Fruit fly (Drosophila melanogaster) whole organism, embryonic: ENCODE data around the gene CG32243.

Experiments
- B-H2 ChIP-seq: fragments of 200-800 bp; sonication (Bioruptor generic); optimal IDR thresholded peaks from 2 replicates; lab custom pipeline; 2018; ENCODE audit warnings: missing biosample characterization, mild to moderate bottlenecking, missing genetic modification characterization
- CG11085 ChIP-seq: fragments of 200-800 bp; sonication (Bioruptor generic); IDR thresholded peaks from 2 replicates; pipeline ENCODE4 v1.3.6; 2022; ENCODE audit warnings: missing biosample characterization, missing genetic modification characterization
- CG11247 ChIP-seq: fragments of 200-800 bp; sonication (Bioruptor generic); IDR thresholded peaks from 2 replicates; pipeline ENCODE4 v1.3.6; 2022; ENCODE audit warnings: missing biosample characterization, missing genetic modification characterization
- CG17612 ChIP-seq: fragments of 200-800 bp; sonication (Bioruptor generic); IDR thresholded peaks from 2 replicates; pipeline ENCODE4 v1.3.6; 2022; ENCODE audit warnings: missing biosample characterization, missing genetic modification characterization
- CG2712 ChIP-seq: fragments of 200-800 bp; optimal IDR thresholded peaks from 3 replicates; lab custom pipeline; 2019; ENCODE audit warnings: missing biosample characterization, mild to moderate bottlenecking, missing genetic modification characterization, moderate library complexity
- CG4328 ChIP-seq: fragments of 200-800 bp; sonication (Bioruptor generic); optimal IDR thresholded peaks from 3 replicates; lab custom pipeline; 2017; ENCODE audit warnings: missing biosample characterization, missing genetic modification reagents, missing genetic modification characterization
- Dp ChIP-seq: fragments of 200-800 bp; sonication (Bioruptor generic); optimal IDR thresholded peaks from 2 replicates; lab custom pipeline; 2018; ENCODE audit warnings: missing biosample characterization, mild to moderate bottlenecking, missing genetic modification characterization, moderate library complexity
- HmgD ChIP-seq: fragments of 200-800 bp; sonication (Bioruptor generic); optimal IDR thresholded peaks from 3 replicates; lab custom pipeline; 2016; ENCODE audit warnings: missing biosample characterization, missing genetic modification characterization
- Hr3 ChIP-seq: fragments of 200-800 bp; sonication (Bioruptor generic); optimal IDR thresholded peaks from 3 replicates; lab custom pipeline; 2016; ENCODE audit warnings: missing biosample characterization, missing genetic modification characterization
- NFAT ChIP-seq: fragments of 200-800 bp; sonication (Bioruptor generic); IDR thresholded peaks from 2 replicates; pipeline ENCODE4 v1.3.6; 2022; ENCODE audit warnings: missing biosample characterization, missing genetic modification characterization
- Nf-YB ChIP-seq: fragments of 200-800 bp; sonication (Bioruptor generic); optimal IDR thresholded peaks from 3 replicates; lab custom pipeline; 2019; ENCODE audit warnings: missing biosample characterization, mild to moderate bottlenecking, missing genetic modification characterization, moderate library complexity

DNA sequence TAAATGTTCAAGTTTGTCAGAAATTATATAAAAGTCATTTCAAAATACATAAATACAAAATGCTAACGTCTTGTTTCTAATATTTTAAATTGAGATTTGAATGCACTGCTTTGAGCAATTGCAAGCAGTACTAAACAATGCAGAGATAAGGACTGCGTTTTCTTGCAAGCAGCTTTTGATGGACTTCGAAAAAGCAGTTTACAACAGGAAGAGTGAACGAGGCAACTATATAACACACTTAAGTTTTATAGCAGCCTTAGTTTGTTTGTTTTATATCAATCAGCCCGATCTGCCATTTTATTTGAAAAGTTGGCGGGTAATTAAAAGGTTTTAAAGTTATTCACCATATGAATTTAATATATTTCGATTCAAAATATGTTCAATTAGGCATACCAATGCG lies 12.4 kb upstream of the CG32243 start:
- TF ChIP-seq CG17612 (GFP tag; lab: Robert Waterston, UW) = no peak
- TF ChIP-seq CG2712 = no peak
- peak; percentile 95 for TF ChIP-seq HmgD (GFP tag; lab: Kevin White, UChicago)
- TF ChIP-seq Hr3 = peak; percentile 38
- peak; percentile 91 for TF ChIP-seq Dp (GFP tag; lab: Kevin White, UChicago)
- TF ChIP-seq CG4328 (GFP tag; lab: Kevin White, UChicago) = no peak
- TF ChIP-seq CG11085 (GFP tag; lab: Robert Waterston, UW) = no peak
- TF ChIP-seq Nf-YB (GFP tag; lab: Kevin White, UChicago) = no peak
- no peak for TF ChIP-seq B-H2 (GFP tag; lab: Kevin White, UChicago)
- no peak for TF ChIP-seq NFAT (GFP tag; lab: Robert Waterston, UW)
- no peak for TF ChIP-seq CG11247 (GFP tag; lab: Robert Waterston, UW)
